Fruit fly (Drosophila melanogaster) whole organism, wandering third instar larva: ENCODE data around the gene CG14309.
A peak's percentile ranks its signal among the peaks of the same experiment; 100 is the strongest.

Experiments
- CG32264 ChIP-seq: fragments of 200-800 bp; sonication (Bioruptor generic); optimal IDR thresholded peaks from 2 replicates; lab custom pipeline; 2016; ENCODE audit warnings: missing biosample characterization, missing genetic modification characterization
- CrebA ChIP-seq: fragments of 200-800 bp; sonication (Bioruptor generic); optimal IDR thresholded peaks from 2 replicates; lab custom pipeline; 2016; ENCODE audit warnings: missing biosample characterization, mild to moderate bottlenecking, missing genetic modification characterization, borderline replicate concordance
- Dfd ChIP-seq: fragments of >200 bp; optimal IDR thresholded peaks from 2 replicates; lab custom pipeline; 2017; ENCODE audit warnings: missing biosample characterization, missing genetic modification characterization
- Dif ChIP-seq: fragments of 200-275, 200-300 bp; sonication (Bioruptor generic); optimal IDR thresholded peaks from 2 replicates; lab custom pipeline; 2018; ENCODE audit warnings: missing biosample characterization, missing genetic modification characterization; ENCODE audit not compliant: partially characterized antibody
- HLH106 ChIP-seq: fragments of 200-800 bp; optimal IDR thresholded peaks from 3 replicates; lab custom pipeline; 2019; ENCODE audit warnings: missing biosample characterization, mild to moderate bottlenecking, missing genetic modification characterization, moderate library complexity
- Hnf4 ChIP-seq: fragments of 200-800 bp; sonication (Bioruptor generic); optimal IDR thresholded peaks from 2 replicates; lab custom pipeline; 2016; ENCODE audit warnings: missing biosample characterization, mild to moderate bottlenecking, missing genetic modification characterization
- Hr78 ChIP-seq: fragments of >200 bp; optimal IDR thresholded peaks from 2 replicates; lab custom pipeline; 2017; ENCODE audit warnings: missing biosample characterization, missing genetic modification characterization
- Hr83 ChIP-seq: fragments of 200-300 bp; sonication (Bioruptor generic); optimal IDR thresholded peaks from 2 replicates; lab custom pipeline; 2016; ENCODE audit warnings: missing biosample characterization, mild to moderate bottlenecking, missing genetic modification characterization, moderate library complexity; ENCODE audit not compliant: poor library complexity, severe bottlenecking
- Jra ChIP-seq: sonication (Bioruptor generic); optimal IDR thresholded peaks from 2 replicates; lab custom pipeline; 2016; ENCODE audit warnings: missing biosample characterization, missing genetic modification characterization
- Mio ChIP-seq: sonication (Bioruptor generic); optimal IDR thresholded peaks from 2 replicates; lab custom pipeline; 2016; ENCODE audit warnings: missing biosample characterization, missing genetic modification characterization
- N ChIP-seq: fragments of >200 bp; optimal IDR thresholded peaks from 2 replicates; lab custom pipeline; 2018; ENCODE audit warnings: missing biosample characterization, missing external identifiers, missing genetic modification characterization
- OdsH ChIP-seq: fragments of 200-800 bp; sonication (Bioruptor generic); optimal IDR thresholded peaks from 2 replicates; lab custom pipeline; 2016; ENCODE audit warnings: missing biosample characterization, mild to moderate bottlenecking, missing genetic modification characterization
- Rel ChIP-seq, 2 experiments: fragments of 200-800 bp; sonication (Bioruptor generic) in 1 of 2; optimal IDR thresholded peaks; 2 replicates in 1 of 2; 3 replicates in 1 of 2; lab custom pipeline; 2016 to 2019; ENCODE audit warnings: mild to moderate bottlenecking in 2 of 2, missing biosample characterization in 2 of 2, missing genetic modification characterization in 2 of 2, moderate library complexity in 1 of 2
- Sp1 ChIP-seq: fragments of 200-800 bp; sonication (Bioruptor generic); optimal IDR thresholded peaks from 3 replicates; lab custom pipeline; 2019; ENCODE audit warnings: missing biosample characterization, mild to moderate bottlenecking, missing genetic modification characterization, moderate library complexity
- Vsx2 ChIP-seq: fragments of 200-300, 225-300 bp; sonication (Bioruptor generic); optimal IDR thresholded peaks from 2 replicates; lab custom pipeline; 2018; ENCODE audit warnings: missing biosample characterization, missing genetic modification characterization; ENCODE audit not compliant: partially characterized antibody
- br ChIP-seq: fragments of 200-800 bp; sonication (Bioruptor generic); optimal IDR thresholded peaks from 2 replicates; lab custom pipeline; 2016; ENCODE audit warnings: missing biosample characterization, missing genetic modification characterization
- brk ChIP-seq: fragments of 200-800 bp; sonication (Bioruptor generic); optimal IDR thresholded peaks from 2 replicates; lab custom pipeline; 2016; ENCODE audit warnings: missing biosample characterization, mild to moderate bottlenecking, missing genetic modification characterization
- dmrt93B ChIP-seq: fragments of 200-800 bp; sonication (Bioruptor generic); optimal IDR thresholded peaks from 2 replicates; lab custom pipeline; 2018; ENCODE audit warnings: missing biosample characterization, mild to moderate bottlenecking, missing genetic modification characterization
- dsf ChIP-seq: sonication (Bioruptor generic); optimal IDR thresholded peaks from 2 replicates; lab custom pipeline; 2016; ENCODE audit warnings: missing biosample characterization, missing genetic modification characterization, borderline replicate concordance
- ey ChIP-seq: fragments of 200-800 bp; sonication (Bioruptor generic); optimal IDR thresholded peaks from 2 replicates; lab custom pipeline; 2016; ENCODE audit warnings: missing biosample characterization, missing genetic modification characterization
- foxo ChIP-seq, 2 experiments: fragments of 200-800 bp; sonication (Bioruptor generic); optimal IDR thresholded peaks; 2 replicates in 1 of 2; 3 replicates in 1 of 2; lab custom pipeline; 2016 to 2017; ENCODE audit warnings: missing biosample characterization in 2 of 2, missing genetic modification characterization in 2 of 2
- fru ChIP-seq: fragments of 200-800 bp; sonication (Bioruptor generic); optimal IDR thresholded peaks from 3 replicates; lab custom pipeline; 2016; ENCODE audit warnings: missing biosample characterization, mild to moderate bottlenecking, missing genetic modification characterization
- h ChIP-seq: fragments of 200-800 bp; sonication (Bioruptor generic); optimal IDR thresholded peaks from 3 replicates; lab custom pipeline; 2016; ENCODE audit warnings: missing biosample characterization, mild to moderate bottlenecking, missing genetic modification characterization
- jim ChIP-seq: fragments of 175-275, 200-325 bp; sonication (Bioruptor generic); optimal IDR thresholded peaks from 2 replicates; lab custom pipeline; 2016; ENCODE audit warnings: missing biosample characterization, mild to moderate bottlenecking, missing genetic modification characterization
- lola ChIP-seq: fragments of >200 bp; optimal IDR thresholded peaks from 2 replicates; lab custom pipeline; 2017; ENCODE audit warnings: missing biosample characterization, missing genetic modification characterization
- psq ChIP-seq: fragments of 200-800 bp; sonication (Bioruptor generic); optimal IDR thresholded peaks from 3 replicates; lab custom pipeline; 2017; ENCODE audit warnings: missing biosample characterization, mild to moderate bottlenecking, missing genetic modification characterization, moderate library complexity
- rgr ChIP-seq: fragments of 200-800 bp; sonication (Bioruptor generic); optimal IDR thresholded peaks from 3 replicates; lab custom pipeline; 2016; ENCODE audit warnings: missing biosample characterization, mild to moderate bottlenecking, missing genetic modification characterization
- usp ChIP-seq: fragments of >200 bp; optimal IDR thresholded peaks from 2 replicates; lab custom pipeline; 2017; ENCODE audit warnings: missing biosample characterization, missing genetic modification characterization
- woc ChIP-seq: sonication (Bioruptor generic); optimal IDR thresholded peaks from 2 replicates; lab custom pipeline; 2016; ENCODE audit warnings: missing biosample characterization, mild to moderate bottlenecking, missing genetic modification characterization

The CG14309 gene

DNA sequence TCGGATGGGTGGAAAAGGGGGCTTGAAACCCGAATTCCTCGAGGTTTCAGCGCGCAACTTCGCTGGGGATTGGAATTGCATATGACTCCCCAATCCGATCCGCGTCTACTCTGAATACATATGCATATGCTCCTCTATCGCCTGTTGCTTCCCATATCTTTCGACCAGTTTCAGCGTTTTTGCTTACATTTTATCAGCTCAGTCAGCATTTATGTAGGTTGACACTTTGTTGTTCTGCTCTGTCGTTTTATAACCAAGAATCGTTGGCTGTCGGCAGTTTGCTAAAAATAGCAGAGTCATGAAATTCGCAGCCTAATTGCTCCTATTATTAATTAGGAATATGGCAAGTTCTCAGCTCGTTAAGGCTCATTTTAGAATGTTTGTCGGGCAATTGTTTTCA is 10.8 kb upstream of the CG14309 start:
- no peak for TF ChIP-seq woc (GFP tag; lab: Kevin White, UChicago)
- TF ChIP-seq, all 38 proteins: peak for 0

DNA sequence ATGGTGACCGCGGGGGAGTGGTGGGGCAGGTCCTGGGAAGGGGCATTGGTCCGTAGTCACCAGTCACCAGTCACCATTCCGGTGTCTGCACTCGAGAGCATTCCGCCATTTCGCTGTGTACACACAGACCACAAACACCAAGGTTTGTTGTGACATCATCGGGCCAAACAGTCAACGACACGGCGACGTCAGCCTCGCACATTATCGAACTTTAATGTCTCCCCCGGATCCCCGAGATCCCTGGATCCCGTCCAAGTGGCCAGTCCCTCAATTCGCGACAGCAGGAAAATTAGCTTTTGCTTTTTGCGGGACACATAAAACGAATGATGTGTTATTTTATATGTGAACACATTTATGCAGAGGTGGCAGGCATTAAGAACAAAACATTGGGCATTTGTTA is 10.0 kb upstream of the CG14309 start:
- peak; percentile 0 for TF ChIP-seq Hnf4
- TF ChIP-seq fru (GFP tag; lab: Kevin White, UChicago), result no peak

DNA sequence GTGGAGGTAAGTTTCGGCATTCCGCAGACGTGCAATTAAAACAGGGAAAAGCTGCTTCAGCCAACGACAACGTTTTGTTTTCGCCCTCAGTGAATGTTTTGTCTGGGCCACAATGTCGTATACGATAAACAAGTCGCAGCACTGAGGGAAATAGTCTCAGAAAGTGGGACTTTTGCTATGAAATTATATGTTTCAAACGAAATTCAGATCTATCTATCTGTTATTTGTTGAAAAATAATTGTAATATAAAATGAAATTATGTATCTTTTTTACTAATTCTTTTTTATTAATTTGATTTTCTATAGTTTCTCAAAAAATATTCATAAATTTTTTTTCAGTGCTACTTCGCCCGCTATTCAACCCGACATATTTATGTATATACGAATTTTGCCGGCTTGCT is 8.6 kb upstream of the CG14309 start:
- peak; percentile 75 for TF ChIP-seq HLH106 (tag; lab: Kevin White, UChicago)
- no peak for TF ChIP-seq Hnf4
- TF ChIP-seq N (GFP tag; lab: Kevin White, UChicago), result no peak
- no peak for TF ChIP-seq Vsx2 (GFP tag; lab: Kevin White, UChicago)
- peak; percentile 69 for TF ChIP-seq psq (GFP tag; lab: Kevin White, UChicago)
- TF ChIP-seq rgr (GFP tag; lab: Kevin White, UChicago), result peak; percentile 79
- TF ChIP-seq fru (GFP tag; lab: Kevin White, UChicago), result peak; percentile 51
- peak in 1 of 2 experiments; percentile 83 for TF ChIP-seq foxo (GFP tag; optimal IDR thresholded peaks at IDR 0.05; lab: Kevin White, UChicago)
- TF ChIP-seq usp (GFP tag; lab: Kevin White, UChicago), result no peak
- peak; percentile 41 for TF ChIP-seq h (GFP tag; lab: Kevin White, UChicago)
- no peak for TF ChIP-seq Mio (GFP tag; lab: Kevin White, UChicago)
- peak; percentile 73 for TF ChIP-seq Sp1 (GFP tag; lab: Kevin White, UChicago)
- peak; percentile 18 for TF ChIP-seq Rel (GFP tag; optimal IDR thresholded peaks at IDR 0.05; lab: Kevin White, UChicago)
- TF ChIP-seq Rel (tag; optimal IDR thresholded peaks at IDR 0.05; lab: Kevin White, UChicago), result no peak
- TF ChIP-seq CrebA (GFP tag; lab: Kevin White, UChicago), result no peak
- no peak for TF ChIP-seq dmrt93B (GFP tag; lab: Kevin White, UChicago)
- no peak for TF ChIP-seq woc (GFP tag; lab: Kevin White, UChicago)
- TF ChIP-seq br (GFP tag; lab: Kevin White, UChicago), result peak; percentile 29
- TF ChIP-seq ey, result peak; percentile 40
- no peak for TF ChIP-seq CG32264 (GFP tag; lab: Kevin White, UChicago)
- TF ChIP-seq Dfd (GFP tag; lab: Kevin White, UChicago), result no peak
- peak; percentile 79 for TF ChIP-seq OdsH (GFP tag; lab: Kevin White, UChicago)
- TF ChIP-seq brk (GFP tag; lab: Kevin White, UChicago), result no peak

DNA sequence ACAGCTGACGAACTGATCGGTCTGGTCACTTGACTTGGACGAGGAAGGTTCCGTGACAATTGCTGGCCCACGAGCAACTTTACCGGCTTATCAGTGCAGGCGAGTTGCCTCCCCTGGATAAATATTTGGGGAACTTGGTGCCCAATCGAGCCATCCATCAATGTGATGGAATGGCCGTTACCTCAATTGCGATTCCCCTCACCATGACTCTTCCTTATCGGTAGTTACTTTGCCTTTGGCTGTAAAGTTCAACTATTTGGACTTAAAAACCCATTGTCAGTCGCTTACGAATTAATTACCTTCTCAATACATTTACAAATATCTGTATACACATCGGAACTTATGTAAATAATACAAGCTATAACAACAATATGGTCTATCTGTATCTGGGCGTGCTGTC is 4.9 kb upstream of the CG14309 start, which contains the start of gene Vha100-4:
Gene Vha100-4, minus strand, starts transcription at position 16 of the 400 bp plus-strand sequence.
- TF ChIP-seq Rel (GFP tag; optimal IDR thresholded peaks at IDR 0.05; lab: Kevin White, UChicago), result no peak
- TF ChIP-seq Rel (tag; optimal IDR thresholded peaks at IDR 0.05; lab: Kevin White, UChicago), result no peak
- TF ChIP-seq dsf (GFP tag; lab: Kevin White, UChicago), result no peak
- TF ChIP-seq Hr78, result no peak
- no peak for TF ChIP-seq CG32264 (GFP tag; lab: Kevin White, UChicago)
- no peak for TF ChIP-seq h (GFP tag; lab: Kevin White, UChicago)
- no peak for TF ChIP-seq Hr83 (GFP tag; lab: Kevin White, UChicago)
- no peak for TF ChIP-seq lola
- TF ChIP-seq jim, result no peak
- no peak for TF ChIP-seq Dif
- TF ChIP-seq foxo (GFP tag; optimal IDR thresholded peaks at IDR 0.05; lab: Kevin White, UChicago), result no peak
- no peak for TF ChIP-seq Jra (GFP tag; lab: Kevin White, UChicago)

DNA sequence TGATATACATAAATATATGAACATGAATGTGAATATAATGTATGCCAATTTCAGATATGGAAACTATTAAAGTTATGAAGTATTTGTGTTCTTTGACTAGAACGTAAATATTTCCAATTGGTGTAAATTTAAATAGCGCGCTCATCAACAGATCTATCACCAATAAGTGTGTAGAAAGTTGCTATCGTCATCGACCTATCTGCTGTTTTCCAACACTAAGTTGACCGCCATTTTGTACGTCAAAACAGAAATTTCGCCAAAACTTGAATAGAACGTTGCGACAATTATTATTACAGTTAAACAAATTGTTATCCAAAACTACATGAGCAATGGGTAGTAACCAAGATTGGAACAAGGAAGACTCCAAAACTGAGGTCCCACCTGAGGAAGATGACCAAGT is 721 bp upstream of the CG14309 start, which contains the start of gene cona:
Gene cona, plus strand, starts transcription at position 236 of the 400 bp plus-strand sequence.
- TF ChIP-seq h (GFP tag; lab: Kevin White, UChicago) (no peak), psq (GFP tag; lab: Kevin White, UChicago) (no peak)

DNA sequence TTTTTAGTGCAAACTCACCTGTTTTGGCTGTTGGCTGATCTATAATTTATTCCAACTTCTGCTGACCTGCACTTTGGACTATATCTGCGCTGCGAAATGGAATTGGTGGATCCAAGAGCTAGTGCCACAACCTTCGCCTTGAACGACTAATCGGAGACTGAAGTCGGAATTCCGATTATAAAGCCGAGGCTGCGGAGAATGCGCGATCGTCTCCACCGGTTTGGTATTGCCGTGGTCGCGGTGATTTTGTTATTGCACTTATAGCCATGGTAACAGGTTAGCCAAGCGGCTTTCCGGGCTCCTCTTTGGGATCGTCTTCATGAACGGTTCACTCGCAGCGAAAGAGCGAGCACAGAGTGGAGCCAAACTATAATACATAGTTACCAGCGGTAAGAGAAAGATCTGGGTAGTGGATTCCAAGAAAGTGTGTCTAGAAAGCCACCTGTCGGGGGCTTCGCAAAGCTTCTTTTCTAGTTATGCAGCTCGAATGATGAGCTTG is 3.8 kb downstream of the CG14309 start, which contains the start of gene CG7675:
Gene CG7675, minus strand, starts transcription at position 165 of the 499 bp plus-strand sequence.
- TF ChIP-seq Vsx2 (GFP tag; lab: Kevin White, UChicago) (peak; percentile 15), Dif (peak; percentile 70), ey (no peak), Rel (GFP tag; optimal IDR thresholded peaks at IDR 0.05; lab: Kevin White, UChicago) (no peak), Rel (tag; optimal IDR thresholded peaks at IDR 0.05; lab: Kevin White, UChicago) (peak; percentile 22), psq (GFP tag; lab: Kevin White, UChicago) (peak; percentile 62)
